Fruit fly (Drosophila melanogaster) whole organism, adult: ENCODE results near the gene CG32100.
A peak's percentile ranks its signal among the peaks of the same experiment; 100 is the strongest.

ENCODE experiments used
- CG11617 ChIP-seq: fragments of 200-800 bp; sonication (Bioruptor generic); optimal IDR thresholded peaks from 2 replicates; lab custom pipeline; 2017; ENCODE audit warnings: mild to moderate bottlenecking, missing biosample characterization, missing genetic modification reagents, missing genetic modification characterization
- CG12768 ChIP-seq: fragments of 200-800 bp; sonication (Bioruptor generic); optimal IDR thresholded peaks from 2 replicates; lab custom pipeline; 2017; ENCODE audit warnings: missing biosample characterization, missing genetic modification characterization, mild to moderate bottlenecking, moderate library complexity, missing genetic modification reagents
- CG14711 ChIP-seq: fragments of 200-800 bp; sonication (Bioruptor generic); optimal IDR thresholded peaks from 2 replicates; lab custom pipeline; 2018; ENCODE audit warnings: missing biosample characterization, mild to moderate bottlenecking, missing genetic modification characterization, moderate library complexity
- CG1620 ChIP-seq: fragments of 200-800 bp; sonication (Bioruptor generic); optimal IDR thresholded peaks from 2 replicates; lab custom pipeline; 2016; ENCODE audit warnings: missing biosample characterization, missing genetic modification characterization
- CG33017 ChIP-seq: fragments of 200-800 bp; sonication (Bioruptor generic); optimal IDR thresholded peaks from 2 replicates; lab custom pipeline; 2018; ENCODE audit warnings: missing biosample characterization, mild to moderate bottlenecking, missing genetic modification characterization, moderate library complexity
- CG5204 ChIP-seq: fragments of 200-800 bp; sonication (Bioruptor generic); optimal IDR thresholded peaks from 2 replicates; lab custom pipeline; 2016; ENCODE audit warnings: missing biosample characterization, missing genetic modification characterization
- CG7045 ChIP-seq: fragments of 200-800 bp; sonication (Bioruptor generic); optimal IDR thresholded peaks from 2 replicates; lab custom pipeline; 2017; ENCODE audit warnings: missing biosample characterization, mild to moderate bottlenecking, missing genetic modification characterization
- CG7101 ChIP-seq: fragments of 200-800 bp; sonication (Bioruptor generic); optimal IDR thresholded peaks from 2 replicates; lab custom pipeline; 2018; ENCODE audit warnings: missing biosample characterization, mild to moderate bottlenecking, missing genetic modification characterization, moderate library complexity
- Clk ChIP-seq: fragments of 200-800 bp; sonication (Bioruptor generic); optimal IDR thresholded peaks from 2 replicates; lab custom pipeline; 2017; ENCODE audit warnings: missing biosample characterization, missing genetic modification characterization
- Crg-1 ChIP-seq: fragments of 200-800 bp; sonication (Bioruptor generic); optimal IDR thresholded peaks from 2 replicates; lab custom pipeline; 2016; ENCODE audit warnings: missing biosample characterization, missing genetic modification characterization
- Hr96 ChIP-seq: fragments of 200-800 bp; sonication (Bioruptor generic); optimal IDR thresholded peaks from 2 replicates; lab custom pipeline; 2016; ENCODE audit warnings: missing biosample characterization, missing genetic modification characterization
- Mnt ChIP-seq: fragments of 200-800 bp; sonication (Bioruptor generic); optimal IDR thresholded peaks from 2 replicates; lab custom pipeline; 2016; ENCODE audit warnings: missing biosample characterization, mild to moderate bottlenecking, missing genetic modification characterization
- bab1 ChIP-seq: fragments of 200-800 bp; sonication (Bioruptor generic); optimal IDR thresholded peaks from 3 replicates; lab custom pipeline; 2019; ENCODE audit warnings: missing biosample characterization, mild to moderate bottlenecking, missing genetic modification characterization, moderate library complexity
- cic ChIP-seq: fragments of 200-800 bp; sonication (Bioruptor generic); optimal IDR thresholded peaks from 2 replicates; lab custom pipeline; 2017; ENCODE audit warnings: missing biosample characterization, mild to moderate bottlenecking, missing genetic modification characterization, moderate library complexity
- cnc ChIP-seq, 2 experiments: fragments of >200 bp; optimal IDR thresholded peaks; 2 replicates each; lab custom pipeline; 2017
- kay ChIP-seq: fragments of 200-800 bp; sonication (Bioruptor generic); peaks from one replicate; lab custom pipeline; 2016; ENCODE audit warnings: missing biosample characterization, missing genetic modification characterization, borderline replicate concordance
- ovo ChIP-seq: fragments of 200-800 bp; sonication (Bioruptor generic); optimal IDR thresholded peaks from 2 replicates; lab custom pipeline; 2016; ENCODE audit warnings: missing biosample characterization, missing genetic modification characterization
- pad ChIP-seq: fragments of 200-800 bp; sonication (Bioruptor generic); optimal IDR thresholded peaks from 3 replicates; lab custom pipeline; 2017; ENCODE audit warnings: missing biosample characterization, missing genetic modification characterization, mild to moderate bottlenecking, moderate library complexity, missing genetic modification reagents
- tj ChIP-seq: fragments of 200-800 bp; sonication (Bioruptor generic); optimal IDR thresholded peaks from 3 replicates; lab custom pipeline; 2017; ENCODE audit warnings: missing biosample characterization, mild to moderate bottlenecking, missing genetic modification characterization, moderate library complexity
- toe ChIP-seq: fragments of 200-800 bp; sonication (Bioruptor generic); optimal IDR thresholded peaks from 2 replicates; lab custom pipeline; 2016; ENCODE audit warnings: missing biosample characterization, missing genetic modification characterization

Gene CG32100

DNA sequence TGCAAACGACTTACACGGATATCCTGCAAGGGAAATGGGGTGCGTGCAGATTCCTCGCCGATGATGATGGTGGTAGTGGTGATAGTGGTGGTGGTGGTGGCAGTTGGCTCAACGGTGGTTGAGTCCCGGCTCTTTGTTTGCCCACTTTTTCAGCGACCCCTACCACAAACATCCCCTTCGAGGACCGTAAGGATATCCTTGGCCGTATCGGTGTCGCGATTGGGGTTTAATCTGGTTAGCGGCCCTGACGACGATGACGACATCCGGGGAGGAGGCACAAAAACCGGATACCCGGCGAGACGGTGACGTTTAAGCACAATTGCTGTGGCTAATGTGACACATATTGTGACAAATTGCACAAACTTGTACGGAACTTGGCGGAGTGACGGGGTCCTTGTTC is 22.3 kb downstream of the CG32100 start:
- no peak for TF ChIP-seq CG11617 (GFP tag; lab: Kevin White, UChicago)
- no peak for TF ChIP-seq CG12768 (GFP tag; lab: Kevin White, UChicago)
- no peak for TF ChIP-seq pad (GFP tag; lab: Kevin White, UChicago)
- TF ChIP-seq cic (GFP tag; lab: Kevin White, UChicago) = no peak
- no peak for TF ChIP-seq CG7045
- no peak for TF ChIP-seq tj
- TF ChIP-seq CG7101 = no peak
- TF ChIP-seq CG5204 (GFP tag; lab: Kevin White, UChicago) = no peak
- TF ChIP-seq ovo (GFP tag; lab: Kevin White, UChicago) = no peak

DNA sequence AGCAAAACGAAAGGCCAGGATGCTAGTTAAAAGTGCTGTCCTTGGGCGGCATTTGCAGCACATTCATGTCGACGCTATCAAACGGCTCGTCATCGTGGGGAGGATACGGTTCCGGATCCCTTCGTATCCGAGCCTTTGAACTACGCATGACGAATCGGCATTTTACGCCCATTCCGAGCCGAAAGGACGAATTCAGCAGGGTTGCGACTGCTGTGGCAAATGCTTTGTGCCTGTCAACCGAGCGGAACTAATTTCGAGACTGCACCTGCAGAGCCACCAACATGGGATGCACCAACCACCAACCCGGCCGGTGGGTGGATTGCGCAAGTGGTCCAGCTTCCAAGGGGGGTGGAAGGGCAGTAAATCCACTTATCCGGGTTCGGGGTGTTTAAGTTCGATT is 23.2 kb downstream of the CG32100 start:
- TF ChIP-seq CG7101 (no peak), tj (no peak), bab1 (GFP tag; lab: Kevin White, UChicago) (no peak), CG14711 (tag; lab: Kevin White, UChicago) (no peak), Clk (GFP tag; lab: Kevin White, UChicago) (no peak), CG1620 (GFP tag; lab: Kevin White, UChicago) (no peak), cnc (optimal IDR thresholded peaks at IDR 0.05; lab: Kevin White, UChicago) (no peak), CG7045 (no peak), kay (no peak), Hr96 (GFP tag; lab: Kevin White, UChicago) (no peak), Crg-1 (GFP tag; lab: Kevin White, UChicago) (no peak), Mnt (GFP tag; lab: Kevin White, UChicago) (no peak), pad (GFP tag; lab: Kevin White, UChicago) (no peak)

DNA sequence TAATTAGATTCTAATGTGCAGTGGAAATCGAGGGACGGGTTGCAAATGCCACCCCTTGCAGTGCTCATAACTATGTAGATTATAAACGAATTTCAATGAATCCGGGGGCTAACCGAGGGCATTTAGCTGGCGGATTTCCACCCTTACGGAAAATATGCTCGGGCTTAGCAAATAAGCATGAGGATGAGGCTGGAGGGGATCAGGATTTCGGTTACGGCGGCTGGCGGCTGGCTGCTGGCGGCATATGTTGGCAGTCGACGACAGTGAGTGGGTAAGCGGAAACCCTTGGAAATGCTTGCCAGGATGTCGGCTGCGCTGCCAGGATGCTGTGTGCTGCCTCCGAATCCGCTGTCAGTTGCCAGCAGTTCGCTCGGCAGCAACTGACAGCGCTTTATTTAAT is 27.3 kb downstream of the CG32100 start:
- TF ChIP-seq Crg-1 (GFP tag; lab: Kevin White, UChicago) (no peak), toe (GFP tag; lab: Kevin White, UChicago) (no peak), cic (GFP tag; lab: Kevin White, UChicago) (no peak), Hr96 (GFP tag; lab: Kevin White, UChicago) (no peak), pad (GFP tag; lab: Kevin White, UChicago) (no peak), cnc (optimal IDR thresholded peaks at IDR 0.05; lab: Kevin White, UChicago) (no peak), ovo (GFP tag; lab: Kevin White, UChicago) (no peak), CG7101 (no peak), CG7045 (no peak), kay (no peak), CG12768 (GFP tag; lab: Kevin White, UChicago) (no peak), Mnt (GFP tag; lab: Kevin White, UChicago) (no peak), CG33017 (no peak)

dm6 chr3L:12296073-12296527 is 28.8 kb downstream of the CG32100 start, which contains the start of gene CG4328:
Gene CG4328, minus strand, starts transcription at chr3L:12296123.
- no peak for TF ChIP-seq CG7045
- no peak for TF ChIP-seq CG7101
- peak; percentile 60 for TF ChIP-seq pad (GFP tag; lab: Kevin White, UChicago)

DNA sequence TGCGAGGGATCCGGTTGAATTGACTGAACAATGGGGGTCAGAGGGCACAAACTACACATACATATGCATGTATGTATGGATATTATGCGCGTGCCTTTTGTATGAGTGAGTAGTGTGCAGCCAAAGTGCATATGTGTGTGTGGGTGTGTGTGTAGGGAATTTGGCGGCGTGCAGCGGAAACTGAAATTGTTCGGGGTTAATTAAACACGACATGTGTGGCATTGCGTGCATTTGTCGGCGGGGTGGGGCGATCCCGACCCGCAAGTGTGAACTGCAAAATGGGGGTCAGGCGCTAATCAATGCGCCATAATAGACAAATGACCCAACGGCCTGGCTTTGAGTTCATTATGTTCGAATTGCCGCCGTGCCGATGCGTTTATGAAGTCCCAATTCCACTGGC is 30.8 kb downstream of the CG32100 start:
- no peak for TF ChIP-seq CG7045
- TF ChIP-seq CG33017 = no peak
- no peak for TF ChIP-seq tj
- TF ChIP-seq Clk (GFP tag; lab: Kevin White, UChicago) = no peak
- no peak for TF ChIP-seq pad (GFP tag; lab: Kevin White, UChicago)
- no peak for TF ChIP-seq CG14711 (tag; lab: Kevin White, UChicago)
- no peak for TF ChIP-seq Hr96 (GFP tag; lab: Kevin White, UChicago)
- no peak for TF ChIP-seq CG5204 (GFP tag; lab: Kevin White, UChicago)
- TF ChIP-seq CG1620 (GFP tag; lab: Kevin White, UChicago) = no peak
- no peak for TF ChIP-seq cic (GFP tag; lab: Kevin White, UChicago)
- no peak for TF ChIP-seq kay
- no peak for TF ChIP-seq Crg-1 (GFP tag; lab: Kevin White, UChicago)
- no peak for TF ChIP-seq toe (GFP tag; lab: Kevin White, UChicago)
- TF ChIP-seq bab1 (GFP tag; lab: Kevin White, UChicago) = no peak
- TF ChIP-seq CG12768 (GFP tag; lab: Kevin White, UChicago) = no peak
- no peak for TF ChIP-seq cnc (optimal IDR thresholded peaks at IDR 0.05; lab: Kevin White, UChicago)
- no peak for TF ChIP-seq Mnt (GFP tag; lab: Kevin White, UChicago)
- TF ChIP-seq CG7101 = no peak
- no peak for TF ChIP-seq ovo (GFP tag; lab: Kevin White, UChicago)

DNA sequence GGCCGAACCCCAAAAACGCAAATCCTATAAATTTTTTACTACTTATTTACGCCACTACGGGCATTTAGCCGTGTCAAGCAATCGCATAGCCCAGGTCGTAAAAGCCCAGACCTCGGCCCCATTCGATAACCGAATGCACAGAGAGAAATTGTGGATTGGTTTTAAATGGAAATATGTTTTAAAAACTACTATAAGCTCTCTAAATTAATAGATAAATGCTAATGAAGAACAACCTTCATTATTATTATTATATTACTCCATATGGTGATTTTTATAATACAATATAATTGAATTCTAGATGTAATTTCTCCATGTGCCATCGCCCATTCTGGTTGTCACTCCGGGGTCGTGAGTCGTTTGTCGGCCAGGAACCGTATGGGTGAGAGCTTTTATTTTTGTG is 38.6 kb downstream of the CG32100 start:
- no peak for TF ChIP-seq kay

DNA sequence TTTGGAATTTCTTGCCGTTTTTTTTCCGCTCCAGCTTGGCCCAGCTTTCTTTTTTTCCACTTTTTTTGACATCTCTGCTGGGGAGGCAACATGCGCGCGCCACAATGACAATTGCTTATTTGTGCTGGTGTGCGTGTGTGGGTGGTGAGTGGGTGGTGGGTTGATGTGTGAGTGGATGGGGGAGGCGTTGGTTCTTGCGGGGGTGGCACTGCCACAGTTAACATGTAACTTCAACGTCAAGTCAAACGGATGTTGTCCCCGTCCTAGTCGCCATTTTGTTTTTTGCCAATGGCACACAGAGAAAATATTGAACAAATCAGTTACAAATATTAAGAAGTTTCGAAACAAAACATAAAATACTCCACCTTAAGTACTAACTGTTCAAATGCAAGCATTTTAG is 43.2 kb downstream of the CG32100 start, which contains the start of gene CG44355:
Gene CG44355 (plus strand): TSS at position 301 of the 400 bp plus-strand sequence.
- TF ChIP-seq kay (no peak), toe (GFP tag; lab: Kevin White, UChicago) (no peak), cnc (optimal IDR thresholded peaks at IDR 0.05; lab: Kevin White, UChicago) (no peak), cic (GFP tag; lab: Kevin White, UChicago) (no peak), CG5204 (GFP tag; lab: Kevin White, UChicago) (no peak)
